Worm (Caenorhabditis elegans): ENCODE results near the gene cdkr-3.
"Not testable (repeated sequence)": the region's sequence is repeated elsewhere in the genome, so short reads cannot be mapped to it uniquely, and the experiment has no call there.

cdkr-3 gene

ce11 chrV:20279811-20280317 is 10.0 kb downstream of the cdkr-3 start, which contains the start of gene pqn-94:
TSS of gene pqn-94 (minus strand) at chrV:20279861.
- TF ChIP-seq ceh-82 (tag; optimal IDR thresholded peaks at IDR 0.05) (no peak), F13H6.1 (tag; optimal IDR thresholded peaks at IDR 0.05) (peak; percentile 75), nhr-21 (tag; optimal IDR thresholded peaks at IDR 0.05) (no peak), elt-1 (tag; optimal IDR thresholded peaks at IDR 0.05) (no peak)

- TF ChIP-seq skn-1 (tag; optimal IDR thresholded peaks at IDR 0.05) (no peak), blmp-1 (tag; optimal IDR thresholded peaks at IDR 0.05; ENCODE audit: insufficient read depth) (no peak), lin-11 (tag; optimal IDR thresholded peaks at IDR 0.05) (no peak), lsy-2 (tag; optimal IDR thresholded peaks at IDR 0.05) (no peak), fos-1 (tag; optimal IDR thresholded peaks at IDR 0.05) (no peak)
These were observed 12.9 kb downstream of the cdkr-3 start for ce11 chrV:20282827-20283226.

- no peak for TF ChIP-seq fos-1 (tag; optimal IDR thresholded peaks at IDR 0.05)
- TF ChIP-seq peb-1 (tag; optimal IDR thresholded peaks at IDR 0.05) = no peak
- TF ChIP-seq nhr-6 (tag; optimal IDR thresholded peaks at IDR 0.05) = no peak
- no peak for TF ChIP-seq sma-3 (GFP tag; optimal IDR thresholded peaks at IDR 0.05)
- no peak for TF ChIP-seq sem-4 (tag; optimal IDR thresholded peaks at IDR 0.05)
- no peak for TF ChIP-seq nhr-129 (tag; optimal IDR thresholded peaks at IDR 0.05)
- TF ChIP-seq crh-2 (tag; optimal IDR thresholded peaks at IDR 0.05) = no peak
- TF ChIP-seq unc-55 (GFP tag; optimal IDR thresholded peaks at IDR 0.05) = no peak
- TF ChIP-seq snpc-4 (tag; optimal IDR thresholded peaks at IDR 0.05) = no peak
- no peak for TF ChIP-seq ztf-4 (tag; optimal IDR thresholded peaks at IDR 0.05)
- no peak for TF ChIP-seq mbf-1 (tag; optimal IDR thresholded peaks at IDR 0.05)
- no peak for TF ChIP-seq R02D3.7 (tag; optimal IDR thresholded peaks at IDR 0.05)
- no peak for TF ChIP-seq elt-3 (tag; optimal IDR thresholded peaks at IDR 0.05)
- no peak for TF ChIP-seq ztf-11 (tag; optimal IDR thresholded peaks at IDR 0.05)
- no peak for TF ChIP-seq nhr-21 (tag; optimal IDR thresholded peaks at IDR 0.05)
- TF ChIP-seq nhr-237 (tag; optimal IDR thresholded peaks at IDR 0.05) = no peak
- TF ChIP-seq ama-1 (optimal IDR thresholded peaks at IDR 0.05) = no peak
These were observed 19.4 kb downstream of the cdkr-3 start, which contains the start of gene mlt-4 for ce11 chrV:20289317-20289716. TSS of gene mlt-4 (minus strand) at chrV:20289417.

ce11 chrV:20294388-20294787 is 24.5 kb downstream of the cdkr-3 start, which contains the start of gene clec-261:
TSS of gene clec-261 (minus strand) at chrV:20294488.
- TF ChIP-seq sem-4 (tag; optimal IDR thresholded peaks at IDR 0.05) (no peak), elt-1 (tag; optimal IDR thresholded peaks at IDR 0.05) (no peak), fos-1 (tag; optimal IDR thresholded peaks at IDR 0.05) (no peak), egl-27 (tag; optimal IDR thresholded peaks at IDR 0.05) (no peak), nhr-21 (tag; optimal IDR thresholded peaks at IDR 0.05) (no peak), ztf-1 (GFP tag; conservative IDR thresholded peaks at IDR 0.05) (no peak), nhr-10 (tag; optimal IDR thresholded peaks at IDR 0.05) (no peak), elt-3 (tag; optimal IDR thresholded peaks at IDR 0.05) (no peak), peb-1 (tag; optimal IDR thresholded peaks at IDR 0.05) (no peak)

ce11 chrV:20297650-20298049 is 27.7 kb downstream of the cdkr-3 start, which contains the start of gene ZC15.5:
TSS of gene ZC15.5 (plus strand) at chrV:20297950.
- TF ChIP-seq ZK546.5 (tag; optimal IDR thresholded peaks at IDR 0.05) (no peak), fos-1 (tag; optimal IDR thresholded peaks at IDR 0.05) (no peak), blmp-1 (tag; optimal IDR thresholded peaks at IDR 0.05; ENCODE audit: insufficient read depth) (no peak), unc-62 (GFP tag; optimal IDR thresholded peaks at IDR 0.05) (no peak), lin-11 (tag; optimal IDR thresholded peaks at IDR 0.05) (no peak), elt-1 (tag; optimal IDR thresholded peaks at IDR 0.05) (no peak), unc-39 (tag; optimal IDR thresholded peaks at IDR 0.05) (no peak)

- TF ChIP-seq ztf-1 (GFP tag; conservative IDR thresholded peaks at IDR 0.05); nhr-237 (tag; optimal IDR thresholded peaks at IDR 0.05); R02D3.7 (tag; optimal IDR thresholded peaks at IDR 0.05): not testable (repeated sequence)
These were observed 33.4 kb downstream of the cdkr-3 start, which contains the start of gene ZC15.3 for ce11 chrV:20303288-20303687. TSS of gene ZC15.3 (plus strand) at chrV:20303588.

- no peak for TF ChIP-seq nhr-6 (tag; optimal IDR thresholded peaks at IDR 0.05)
- no peak for TF ChIP-seq F13H6.1 (tag; optimal IDR thresholded peaks at IDR 0.05)
- no peak for TF ChIP-seq unc-62 (GFP tag; optimal IDR thresholded peaks at IDR 0.05)
- TF ChIP-seq lin-39 (tag; optimal IDR thresholded peaks at IDR 0.05) = no peak
- TF ChIP-seq R02D3.7 (tag; optimal IDR thresholded peaks at IDR 0.05) = no peak
- TF ChIP-seq egl-27 (tag; optimal IDR thresholded peaks at IDR 0.05) = no peak
- TF ChIP-seq ztf-1 (GFP tag; conservative IDR thresholded peaks at IDR 0.05) = no peak
- no peak for TF ChIP-seq elt-3 (tag; optimal IDR thresholded peaks at IDR 0.05)
These were observed 35.9 kb downstream of the cdkr-3 start, which contains the start of gene ZC15.1 for ce11 chrV:20305803-20306202. TSS of gene ZC15.1 (plus strand) at chrV:20306103.

All from whole organism, L2 larva.